Fruit fly (Drosophila melanogaster): Measurements from ENCODE around the gene Gas41.

Gas41 gene

dm6 chr2L:6918517-6919202 lies 31.3 kb downstream of the Gas41 start, which contains the start of gene nop5 (continued):
- TF ChIP-seq CG15479 (GFP tag; optimal IDR thresholded peaks at IDR 0.05) (no peak), CG9876 (GFP tag; optimal IDR thresholded peaks at IDR 0.05) (no peak), jing (GFP tag; optimal IDR thresholded peaks at IDR 0.05) (no peak), Atf3 (GFP tag; optimal IDR thresholded peaks at IDR 0.05) (no peak), ken (GFP tag; IDR thresholded peaks at IDR 0.05) (no peak), Abd-B (GFP tag; optimal IDR thresholded peaks at IDR 0.05) (no peak), CG1792 (GFP tag; optimal IDR thresholded peaks at IDR 0.05) (no peak), CG12299 (tag; optimal IDR thresholded peaks at IDR 0.05) (peak; percentile 19), CG14860 (GFP tag; IDR thresholded peaks at IDR 0.05; ENCODE audit: partially characterized antibody) (no peak), Sox100B (GFP tag; optimal IDR thresholded peaks at IDR 0.05) (no peak), ems (GFP tag; optimal IDR thresholded peaks at IDR 0.05) (no peak), CG6813 (GFP tag; optimal IDR thresholded peaks at IDR 0.05) (no peak), pnt (GFP tag; optimal IDR thresholded peaks at IDR 0.05) (no peak), ab (GFP tag; optimal IDR thresholded peaks at IDR 0.05) (no peak), MTF-1 (GFP tag; optimal IDR thresholded peaks at IDR 0.05; ENCODE audit: borderline replicate concordance) (no peak), wor (GFP tag; IDR thresholded peaks at IDR 0.05) (no peak), klu (GFP tag; IDR thresholded peaks at IDR 0.05) (no peak), salm (tag; optimal IDR thresholded peaks at IDR 0.05) (peak; percentile 13), Rfx (GFP tag; IDR thresholded peaks at IDR 0.05) (peak; percentile 43; the same call in 1 of the 2 replicates), CG15073 (GFP tag; optimal IDR thresholded peaks at IDR 0.05) (no peak), CG2202 (tag; optimal IDR thresholded peaks at IDR 0.05) (no peak), pros (GFP tag; optimal IDR thresholded peaks at IDR 0.05) (peak; percentile 37), crol (GFP tag; IDR thresholded peaks at IDR 0.05) (no peak), ase (GFP tag; IDR thresholded peaks at IDR 0.05) (no peak), CG32532 (GFP tag; IDR thresholded peaks at IDR 0.05) (0 out of 2 replicates have a peak, but pooled peaks have one; percentile 22), HHEX (GFP tag; optimal IDR thresholded peaks at IDR 0.05) (peak; percentile 78), org-1 (GFP tag; optimal IDR thresholded peaks at IDR 0.05) (peak; percentile 34), CG8944 (GFP tag; optimal IDR thresholded peaks at IDR 0.05) (no peak), NC2α (GFP tag; optimal IDR thresholded peaks at IDR 0.05) (no peak), sug (tag; optimal IDR thresholded peaks at IDR 0.05) (peak; percentile 77), Poxn (GFP tag; IDR thresholded peaks at IDR 0.05) (no peak), scrt (GFP tag; optimal IDR thresholded peaks at IDR 0.05) (no peak), E2f1 (GFP tag; IDR thresholded peaks at IDR 0.05) (0 out of 2 replicates have a peak, but pooled peaks have one; percentile 22), dimm (GFP tag; IDR thresholded peaks at IDR 0.05) (no peak), Mrtf (GFP tag; IDR thresholded peaks at IDR 0.05) (no peak), CG11695 (GFP tag; IDR thresholded peaks at IDR 0.05) (no peak; the same call in 2 of the 3 replicates), Gsc (GFP tag; IDR thresholded peaks at IDR 0.05) (no peak), CoRest (tag; optimal IDR thresholded peaks at IDR 0.05) (peak; percentile 86), CG10366 (GFP tag; IDR thresholded peaks at IDR 0.05) (no peak), D19A (tag; optimal IDR thresholded peaks at IDR 0.05) (no peak), YL-1 (GFP tag; optimal IDR thresholded peaks at IDR 0.05) (peak; percentile 93), unc-4 (GFP tag; IDR thresholded peaks at IDR 0.05; ENCODE audit: partially characterized antibody) (no peak), CG1529 (GFP tag; optimal IDR thresholded peaks at IDR 0.05) (peak; percentile 38), Gug (GFP tag; IDR thresholded peaks at IDR 0.05) (no peak), hb (GFP tag; IDR thresholded peaks at IDR 0.05; ENCODE audit: partially characterized antibody) (no peak), B-H1 (GFP tag; IDR thresholded peaks at IDR 0.05) (no peak), Hr3 (GFP tag; optimal IDR thresholded peaks at IDR 0.05) (peak; percentile 78), ewg (GFP tag; optimal IDR thresholded peaks at IDR 0.05) (no peak), CG16815 (GFP tag; optimal IDR thresholded peaks at IDR 0.05) (peak; percentile 40), CG11093 (GFP tag; IDR thresholded peaks at IDR 0.05) (no peak), CG10979 (tag; optimal IDR thresholded peaks at IDR 0.05) (peak; percentile 65)

Data from whole organism, embryonic.